Fruit fly (Drosophila melanogaster) Kc167 (cell line): ENCODE results near the gene run.

Experiments used
- Myc ChIP-seq: fragments of >200 bp; optimal IDR thresholded peaks from 2 replicates; lab custom pipeline; 2017; ENCODE audit warnings: missing external identifiers
- insv ChIP-seq: fragments of >200 bp; optimal IDR thresholded peaks from 3 replicates; lab custom pipeline; 2018; ENCODE audit warnings: missing external identifiers
- psq ChIP-seq: fragments of >200 bp; optimal IDR thresholded peaks from 2 replicates; lab custom pipeline; 2017; ENCODE audit warnings: missing external identifiers

dm6 chrX:20721724-20722344 lies 31.4 kb downstream of the run start:
- TF ChIP-seq Myc (lab: Kevin White, UChicago) (no peak), psq (lab: Kevin White, UChicago) (no peak), insv (lab: Kevin White, UChicago) (no peak)
